Fruit fly (Drosophila melanogaster): ENCODE data around the gene NFAT.
A peak's percentile ranks its signal among the peaks of the same experiment; 100 is the strongest.

DNA sequence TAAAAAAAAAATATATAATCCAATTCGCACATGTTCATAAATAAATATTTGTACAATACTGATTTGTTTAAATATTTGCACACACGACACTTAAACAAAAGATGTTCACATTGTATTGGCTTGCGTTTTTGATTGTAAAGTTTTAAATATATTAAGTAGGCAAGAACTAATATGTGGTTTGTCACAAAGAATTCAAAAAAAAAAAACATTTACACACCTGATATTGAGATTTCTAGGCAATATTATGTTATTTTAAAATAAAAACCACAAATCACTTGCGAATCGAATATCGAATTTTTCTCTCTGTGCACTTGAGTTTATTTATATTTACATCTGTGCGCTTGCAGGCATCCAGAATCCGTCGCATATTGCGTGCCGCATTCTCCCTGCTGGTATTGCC is 55.0 kb downstream of the NFAT start:
- TF ChIP-seq Hnf4 (GFP tag; optimal IDR thresholded peaks at IDR 0.05): peak; percentile 62
- TF ChIP-seq Mio (GFP tag; optimal IDR thresholded peaks at IDR 0.05): no peak
- no peak for TF ChIP-seq Rel (GFP tag; optimal IDR thresholded peaks at IDR 0.05)
- no peak for TF ChIP-seq Rel (tag; optimal IDR thresholded peaks at IDR 0.05)
- peak; percentile 49 for TF ChIP-seq psq (GFP tag; optimal IDR thresholded peaks at IDR 0.05)
- TF ChIP-seq OdsH (GFP tag; optimal IDR thresholded peaks at IDR 0.05): peak; percentile 68
- TF ChIP-seq N (GFP tag; optimal IDR thresholded peaks at IDR 0.05): no peak
- peak; percentile 78 for TF ChIP-seq h (GFP tag; optimal IDR thresholded peaks at IDR 0.05)
- TF ChIP-seq Myc (optimal IDR thresholded peaks at IDR 0.05): no peak
- peak; percentile 70 for TF ChIP-seq fru (GFP tag; optimal IDR thresholded peaks at IDR 0.05)
- TF ChIP-seq br (GFP tag; optimal IDR thresholded peaks at IDR 0.05): peak; percentile 44
- no peak for TF ChIP-seq Abd-B (GFP tag; optimal IDR thresholded peaks at IDR 0.05)
- no peak for TF ChIP-seq usp (GFP tag; optimal IDR thresholded peaks at IDR 0.05)

Data from whole organism, wandering third instar larva.